Fruit fly (Drosophila melanogaster) whole organism, embryonic: ENCODE data around the gene CG44261.

ENCODE experiments used
- ATbp ChIP-seq: fragments of 200-800 bp; sonication (Bioruptor generic); optimal IDR thresholded peaks from 2 replicates; lab custom pipeline; 2017; ENCODE audit warnings: missing biosample characterization, mild to moderate bottlenecking, missing genetic modification characterization, missing genetic modification reagents
- CG10431 ChIP-seq: fragments of 200-800 bp; sonication (Bioruptor generic); optimal IDR thresholded peaks from 3 replicates; lab custom pipeline; 2018; ENCODE audit warnings: missing biosample characterization, mild to moderate bottlenecking, missing genetic modification characterization
- CG12219 ChIP-seq: fragments of 200-800 bp; sonication (Bioruptor generic); optimal IDR thresholded peaks from 3 replicates; lab custom pipeline; 2018; ENCODE audit warnings: missing biosample characterization, mild to moderate bottlenecking, missing genetic modification characterization
- CG1233 ChIP-seq: fragments of 200-800 bp; sonication (Bioruptor generic); optimal IDR thresholded peaks from 4 replicates; lab custom pipeline; 2018; ENCODE audit warnings: missing biosample characterization, mild to moderate bottlenecking, missing genetic modification characterization
- CG12769 ChIP-seq: fragments of 200-800 bp; sonication (Bioruptor generic); optimal IDR thresholded peaks from 2 replicates; lab custom pipeline; 2019; ENCODE audit warnings: missing biosample characterization, mild to moderate bottlenecking, missing genetic modification characterization, moderate library complexity
- CG14050 ChIP-seq: fragments of 200-800 bp; sonication (Bioruptor generic); IDR thresholded peaks from 3 replicates; pipeline ENCODE4 v1.3.6; 2022; ENCODE audit warnings: missing biosample characterization, missing genetic modification characterization
- CG15269 ChIP-seq: fragments of 200-800 bp; sonication (Bioruptor generic); optimal IDR thresholded peaks from 2 replicates; lab custom pipeline; 2018; ENCODE audit warnings: missing biosample characterization, mild to moderate bottlenecking, missing genetic modification characterization, moderate library complexity
- CG1602 ChIP-seq: fragments of 200-800 bp; sonication (Bioruptor generic); optimal IDR thresholded peaks from 3 replicates; lab custom pipeline; 2016; ENCODE audit warnings: missing biosample characterization, missing genetic modification characterization
- CG1647 ChIP-seq: fragments of 200-800 bp; sonication (Bioruptor generic); optimal IDR thresholded peaks from 3 replicates; lab custom pipeline; 2016; ENCODE audit warnings: missing biosample characterization, missing genetic modification characterization
- CG17186 ChIP-seq: fragments of 200-800 bp; sonication (Bioruptor generic); optimal IDR thresholded peaks from 3 replicates; lab custom pipeline; 2017; ENCODE audit warnings: missing biosample characterization, missing genetic modification reagents, missing genetic modification characterization
- CG18262 ChIP-seq: fragments of 200-800 bp; optimal IDR thresholded peaks from 3 replicates; lab custom pipeline; 2019; ENCODE audit warnings: missing biosample characterization, mild to moderate bottlenecking, missing genetic modification characterization, moderate library complexity
- CG32772 ChIP-seq: fragments of 200-800 bp; sonication (Bioruptor generic); IDR thresholded peaks from 2 replicates; pipeline ENCODE4 v1.3.6; 2022; ENCODE audit warnings: missing biosample characterization, missing genetic modification characterization
- CG33557 ChIP-seq: fragments of 200-800 bp; sonication (Bioruptor generic); optimal IDR thresholded peaks from 2 replicates; lab custom pipeline; 2019; ENCODE audit warnings: missing biosample characterization, mild to moderate bottlenecking, missing genetic modification characterization, moderate library complexity
- CG5180 ChIP-seq: fragments of 200-800 bp; sonication (Bioruptor generic); optimal IDR thresholded peaks from 3 replicates; lab custom pipeline; 2017; ENCODE audit warnings: missing biosample characterization, missing genetic modification characterization, mild to moderate bottlenecking, moderate library complexity, missing genetic modification reagents
- CG9876 ChIP-seq: fragments of 200-800 bp; sonication (Bioruptor generic); optimal IDR thresholded peaks from 2 replicates; lab custom pipeline; 2016; ENCODE audit warnings: missing biosample characterization, missing genetic modification characterization
- CkIIα-i1 ChIP-seq: fragments of 200-800 bp; sonication (Bioruptor generic); IDR thresholded peaks from 2 replicates; pipeline ENCODE4 v1.3.6; 2022; ENCODE audit warnings: missing biosample characterization, missing genetic modification characterization
- Dfd ChIP-seq, 2 experiments: fragments of >200 bp; optimal IDR thresholded peaks; 2 replicates each; lab custom pipeline; 2017; ENCODE audit warnings: missing biosample characterization in 2 of 2, missing genetic modification characterization in 2 of 2
- E2f2 ChIP-seq: fragments of 200-800 bp; sonication (Bioruptor generic); IDR thresholded peaks from 2 replicates; pipeline ENCODE4 v1.3.6; 2022; ENCODE audit warnings: missing biosample characterization, missing genetic modification characterization
- H15 ChIP-seq: fragments of 200-800 bp; sonication (Bioruptor generic); IDR thresholded peaks from 3 replicates; pipeline ENCODE4 v1.3.6; 2022; ENCODE audit warnings: missing biosample characterization, missing genetic modification characterization
- MBD-R2 ChIP-seq: fragments of 200-800 bp; sonication (Bioruptor generic); IDR thresholded peaks from 2 replicates; pipeline ENCODE4 v1.3.6; 2022; ENCODE audit warnings: missing biosample characterization, missing genetic modification characterization
- Ravus ChIP-seq: fragments of 200-800 bp; sonication (Bioruptor generic); IDR thresholded peaks from 2 replicates; pipeline ENCODE4 v1.3.6; 2022; ENCODE audit warnings: missing biosample characterization, missing genetic modification characterization
- Rfx ChIP-seq: fragments of 200-800 bp; sonication (Bioruptor generic); IDR thresholded peaks from 2 replicates; pipeline ENCODE4 v1.3.6; 2022; ENCODE audit warnings: missing biosample characterization, missing genetic modification characterization
- Six4 ChIP-seq: fragments of 200-800 bp; sonication (Bioruptor generic); optimal IDR thresholded peaks from 2 replicates; lab custom pipeline; 2016; ENCODE audit warnings: missing biosample characterization, missing genetic modification characterization
- amos ChIP-seq: fragments of 200-800 bp; sonication (Bioruptor generic); IDR thresholded peaks from 2 replicates; pipeline ENCODE4 v1.3.6; 2022; ENCODE audit warnings: missing biosample characterization, missing genetic modification characterization; ENCODE audit not compliant: partially characterized antibody
- bsh ChIP-seq, 2 experiments: fragments of 200-800 bp; sonication (Bioruptor generic); optimal IDR thresholded peaks; 2 replicates each; lab custom pipeline; 2017 to 2018; ENCODE audit warnings: mild to moderate bottlenecking in 2 of 2, missing biosample characterization in 2 of 2, missing genetic modification characterization in 2 of 2, moderate library complexity in 1 of 2
- cg ChIP-seq: fragments of 200-800 bp; sonication (Bioruptor generic); optimal IDR thresholded peaks from 3 replicates; lab custom pipeline; 2019; ENCODE audit warnings: missing biosample characterization, mild to moderate bottlenecking, missing genetic modification characterization, moderate library complexity
- crp ChIP-seq, 2 experiments: fragments of 200-800 bp; sonication (Bioruptor generic); optimal IDR thresholded peaks; 2 replicates in 1 of 2; 3 replicates in 1 of 2; lab custom pipeline; 2017; ENCODE audit warnings: missing biosample characterization in 2 of 2, missing genetic modification characterization in 2 of 2, mild to moderate bottlenecking in 1 of 2, moderate library complexity in 1 of 2
- dmrt11E ChIP-seq: fragments of 200-800 bp; sonication (Bioruptor generic); optimal IDR thresholded peaks from 3 replicates; lab custom pipeline; 2018; ENCODE audit warnings: missing biosample characterization, mild to moderate bottlenecking, missing genetic modification characterization, moderate library complexity
- h ChIP-seq: fragments of >200 bp; optimal IDR thresholded peaks from 2 replicates; lab custom pipeline; 2017
- insv ChIP-seq, 2 experiments: fragments of 200-800 bp; sonication (Bioruptor generic); optimal IDR thresholded peaks; 3 replicates each; lab custom pipeline; 2016 to 2018; ENCODE audit warnings: missing biosample characterization in 2 of 2, missing genetic modification characterization in 2 of 2
- lov ChIP-seq, 2 experiments: fragments of 200-800 bp in 1 of 2; fragments of >200 bp in 1 of 2; sonication (Bioruptor generic) in 1 of 2; IDR thresholded peaks in 1 of 2; optimal IDR thresholded peaks in 1 of 2; 2 replicates in 1 of 2; 3 replicates in 1 of 2; pipeline versions ENCODE4 v1.3.6 to Lab custom; 2017 to 2022; ENCODE audit warnings: missing biosample characterization in 1 of 2, missing genetic modification characterization in 1 of 2
- onecut ChIP-seq: fragments of 200-800 bp; sonication (Bioruptor generic); IDR thresholded peaks from 2 replicates; pipeline ENCODE4 v1.3.6; 2022; ENCODE audit warnings: missing biosample characterization, missing genetic modification characterization
- salm ChIP-seq: fragments of 200-800 bp; sonication (Bioruptor generic); optimal IDR thresholded peaks from 2 replicates; lab custom pipeline; 2018; ENCODE audit warnings: missing biosample characterization, mild to moderate bottlenecking, missing genetic modification characterization
- schlank ChIP-seq: fragments of 200-800 bp; sonication (Bioruptor generic); optimal IDR thresholded peaks from 2 replicates; lab custom pipeline; 2018; ENCODE audit warnings: missing biosample characterization, mild to moderate bottlenecking, missing genetic modification characterization
- sisA ChIP-seq: fragments of 200-800 bp; sonication (Bioruptor generic); IDR thresholded peaks from 2 replicates; pipeline ENCODE4 v1.3.6; 2022; ENCODE audit warnings: missing biosample characterization, missing genetic modification characterization
- slbo ChIP-seq: fragments of 200-800 bp; sonication (Bioruptor generic); IDR thresholded peaks from 2 replicates; pipeline ENCODE4 v1.3.6; 2022; ENCODE audit warnings: missing biosample characterization, missing genetic modification characterization
- tap ChIP-seq: fragments of 200-800 bp; optimal IDR thresholded peaks from 3 replicates; lab custom pipeline; 2019; ENCODE audit warnings: missing biosample characterization, mild to moderate bottlenecking, missing genetic modification characterization, moderate library complexity
- trh ChIP-seq: fragments of 200-800 bp; sonication (Bioruptor generic); optimal IDR thresholded peaks from 2 replicates; lab custom pipeline; 2016; ENCODE audit warnings: missing biosample characterization, missing genetic modification characterization
- usp ChIP-seq: fragments of >200 bp; optimal IDR thresholded peaks from 2 replicates; lab custom pipeline; 2017; ENCODE audit warnings: missing biosample characterization, missing genetic modification characterization
- vfl ChIP-seq: fragments of 200-800 bp; sonication (Bioruptor generic); optimal IDR thresholded peaks from 2 replicates; lab custom pipeline; 2016; ENCODE audit warnings: missing biosample characterization, missing genetic modification characterization

CG44261 gene

dm6 chr3R:9411928-9412640 lies 4.1 kb upstream of the CG44261 start, which contains the start of the genes Task7 and alpha-Man-IIa (continued):
- TF ChIP-seq h (lab: Kevin White, UChicago) (no peak), CG33557 (GFP tag; lab: Kevin White, UChicago) (no peak), CG15269 (tag; lab: Kevin White, UChicago) (no peak), E2f2 (peak; percentile 30; the same call in 1 of the 2 replicates), cg (GFP tag; lab: Kevin White, UChicago) (no peak), slbo (GFP tag; lab: Robert Waterston, UW) (no peak), amos (GFP tag; lab: Robert Waterston, UW) (no peak; the same call in 1 of the 2 replicates), dmrt11E (tag; lab: Kevin White, UChicago) (no peak), Six4 (GFP tag; lab: Kevin White, UChicago) (no peak), onecut (GFP tag; lab: Robert Waterston, UW) (peak; percentile 94), CG1647 (GFP tag; lab: Kevin White, UChicago) (no peak), CG1233 (GFP tag; lab: Kevin White, UChicago) (no peak), ATbp (GFP tag; lab: Kevin White, UChicago) (no peak), CG14050 (GFP tag; lab: Robert Waterston, UW) (no peak), CG12219 (GFP tag; lab: Kevin White, UChicago) (no peak), schlank (no peak), vfl (GFP tag; lab: Kevin White, UChicago) (no peak), CG17186 (GFP tag; lab: Kevin White, UChicago) (no peak), Ravus (no peak), CkIIα-i1 (no peak), crp (GFP tag; optimal IDR thresholded peaks at IDR 0.05; lab: Kevin White, UChicago) (no peak), usp (GFP tag; lab: Kevin White, UChicago) (no peak), lov (optimal IDR thresholded peaks at IDR 0.05; lab: Kevin White, UChicago) (no peak), lov (GFP tag; IDR thresholded peaks at IDR 0.05; lab: Robert Waterston, UW) (no peak), Dfd (GFP tag; optimal IDR thresholded peaks at IDR 0.05; lab: Kevin White, UChicago) (no peak), CG5180 (peak; percentile 46), bsh (GFP tag; optimal IDR thresholded peaks at IDR 0.05; lab: Kevin White, UChicago) (no peak), sisA (GFP tag; lab: Robert Waterston, UW) (no peak), MBD-R2 (GFP tag; lab: Robert Waterston, UW) (peak; percentile 65), H15 (GFP tag; lab: Robert Waterston, UW) (no peak), trh (GFP tag; lab: Kevin White, UChicago) (no peak), salm (tag; lab: Kevin White, UChicago) (no peak), CG9876 (GFP tag; lab: Kevin White, UChicago) (no peak), tap (tag; lab: Kevin White, UChicago) (no peak), CG32772 (GFP tag; lab: Robert Waterston, UW) (no peak), insv (GFP tag; optimal IDR thresholded peaks at IDR 0.05; lab: Kevin White, UChicago) (no peak), CG10431 (GFP tag; lab: Kevin White, UChicago) (no peak), CG12769 (tag; lab: Kevin White, UChicago) (no peak), Rfx (no peak), CG1602 (GFP tag; lab: Kevin White, UChicago) (no peak), CG18262 (tag; lab: Kevin White, UChicago) (no peak)
